Fruit fly (Drosophila melanogaster) whole organism, embryonic: ENCODE results near the gene Mfe2.

Experiments
- Asciz ChIP-seq: fragments of 200-800 bp; sonication (Bioruptor generic); optimal IDR thresholded peaks from 2 replicates; lab custom pipeline; 2017; ENCODE audit warnings: missing biosample characterization, mild to moderate bottlenecking, missing genetic modification characterization, missing genetic modification reagents
- Bgb ChIP-seq: fragments of 200-800 bp; sonication (Bioruptor generic); IDR thresholded peaks from 2 replicates; pipeline ENCODE4 v1.3.6; 2022; ENCODE audit warnings: missing biosample characterization, missing genetic modification characterization; ENCODE audit not compliant: partially characterized antibody
- CG10543 ChIP-seq: fragments of 200-800 bp; sonication (Bioruptor generic); optimal IDR thresholded peaks from 3 replicates; lab custom pipeline; 2017; ENCODE audit warnings: missing biosample characterization, mild to moderate bottlenecking, missing genetic modification characterization, moderate library complexity
- CG11456 ChIP-seq: fragments of 200-800 bp; sonication (Bioruptor generic); IDR thresholded peaks from 3 replicates; pipeline ENCODE4 v1.3.6; 2022; ENCODE audit warnings: missing biosample characterization, missing genetic modification characterization
- CG12104 ChIP-seq: fragments of 200-800 bp; sonication (Bioruptor generic); optimal IDR thresholded peaks from 3 replicates; lab custom pipeline; 2016; ENCODE audit warnings: missing biosample characterization, missing genetic modification characterization
- CG14050 ChIP-seq: fragments of 200-800 bp; sonication (Bioruptor generic); IDR thresholded peaks from 3 replicates; pipeline ENCODE4 v1.3.6; 2022; ENCODE audit warnings: missing biosample characterization, missing genetic modification characterization
- CG15601 ChIP-seq: fragments of 200-800 bp; sonication (Bioruptor generic); optimal IDR thresholded peaks from 3 replicates; lab custom pipeline; 2019; ENCODE audit warnings: missing biosample characterization, mild to moderate bottlenecking, missing genetic modification characterization, moderate library complexity
- CG3163 ChIP-seq: fragments of 200-800 bp; sonication (Bioruptor generic); optimal IDR thresholded peaks from 3 replicates; lab custom pipeline; 2016; ENCODE audit warnings: missing biosample characterization, missing genetic modification characterization
- CG32767 ChIP-seq: fragments of 200-800 bp; sonication (Bioruptor generic); IDR thresholded peaks from 2 replicates; pipeline ENCODE4 v1.3.6; 2022; ENCODE audit warnings: missing biosample characterization, missing genetic modification characterization
- CG34376 ChIP-seq: fragments of 200-800 bp; sonication (Bioruptor generic); optimal IDR thresholded peaks from 2 replicates; lab custom pipeline; 2018; ENCODE audit warnings: missing biosample characterization, mild to moderate bottlenecking, missing genetic modification characterization
- CG4328 ChIP-seq: fragments of 200-800 bp; sonication (Bioruptor generic); optimal IDR thresholded peaks from 3 replicates; lab custom pipeline; 2017; ENCODE audit warnings: missing biosample characterization, missing genetic modification reagents, missing genetic modification characterization
- CG5953 ChIP-seq: fragments of 200-800 bp; sonication (Bioruptor generic); IDR thresholded peaks from 2 replicates; pipeline ENCODE4 v1.3.6; 2022; ENCODE audit warnings: missing biosample characterization, missing genetic modification characterization
- CG6791 ChIP-seq: fragments of 200-800 bp; sonication (Bioruptor generic); IDR thresholded peaks from 3 replicates; pipeline ENCODE4 v1.3.6; 2022; ENCODE audit warnings: missing biosample characterization, missing genetic modification characterization; ENCODE audit not compliant: partially characterized antibody
- CG7745 ChIP-seq: fragments of 200-800 bp; sonication (Bioruptor generic); optimal IDR thresholded peaks from 2 replicates; lab custom pipeline; 2018; ENCODE audit warnings: missing biosample characterization, mild to moderate bottlenecking, missing genetic modification characterization, moderate library complexity
- CG9609 ChIP-seq: fragments of 200-800 bp; sonication (Bioruptor generic); optimal IDR thresholded peaks from 3 replicates; lab custom pipeline; 2016; ENCODE audit warnings: missing biosample characterization, missing genetic modification characterization
- CoRest ChIP-seq: fragments of 200-800 bp; sonication (Bioruptor generic); optimal IDR thresholded peaks from 3 replicates; lab custom pipeline; 2018; ENCODE audit warnings: missing biosample characterization, mild to moderate bottlenecking, missing genetic modification characterization, moderate library complexity
- Ets97D ChIP-seq: fragments of 200-800 bp; sonication (Bioruptor generic); optimal IDR thresholded peaks from 3 replicates; lab custom pipeline; 2016; ENCODE audit warnings: missing biosample characterization, missing genetic modification characterization
- Hey ChIP-seq: fragments of 200-800 bp; sonication (Bioruptor generic); optimal IDR thresholded peaks from 3 replicates; lab custom pipeline; 2018; ENCODE audit warnings: missing biosample characterization, mild to moderate bottlenecking, missing genetic modification characterization
- Hmr ChIP-seq: fragments of 200-800 bp; sonication (Bioruptor generic); optimal IDR thresholded peaks from 3 replicates; lab custom pipeline; 2017; ENCODE audit warnings: mild to moderate bottlenecking, missing biosample characterization, missing genetic modification reagents, missing genetic modification characterization
- Meics ChIP-seq: fragments of 200-800 bp; sonication (Bioruptor generic); optimal IDR thresholded peaks from 2 replicates; lab custom pipeline; 2017; ENCODE audit warnings: missing biosample characterization, mild to moderate bottlenecking, missing genetic modification characterization
- Pdp1 ChIP-seq, 2 experiments: fragments of 200-800 bp; sonication (Bioruptor generic); optimal IDR thresholded peaks; 3 replicates each; lab custom pipeline; 2016; ENCODE audit warnings: missing biosample characterization in 2 of 2, missing genetic modification characterization in 2 of 2, mild to moderate bottlenecking in 1 of 2, moderate library complexity in 1 of 2
- Ravus ChIP-seq: fragments of 200-800 bp; sonication (Bioruptor generic); IDR thresholded peaks from 2 replicates; pipeline ENCODE4 v1.3.6; 2022; ENCODE audit warnings: missing biosample characterization, missing genetic modification characterization
- Vsx1 ChIP-seq: fragments of 200-800 bp; sonication (Bioruptor generic); optimal IDR thresholded peaks from 2 replicates; lab custom pipeline; 2017; ENCODE audit warnings: missing biosample characterization, mild to moderate bottlenecking, missing genetic modification characterization, missing genetic modification reagents
- ash1 ChIP-seq: fragments of 200-800 bp; sonication (Bioruptor generic); optimal IDR thresholded peaks from 2 replicates; lab custom pipeline; 2018; ENCODE audit warnings: missing biosample characterization, mild to moderate bottlenecking, missing genetic modification characterization
- bcd ChIP-seq: fragments of 200-800 bp; sonication (Bioruptor generic); optimal IDR thresholded peaks from 2 replicates; lab custom pipeline; 2017; ENCODE audit warnings: missing biosample characterization, mild to moderate bottlenecking, missing genetic modification characterization
- br ChIP-seq: fragments of >200 bp; optimal IDR thresholded peaks from 2 replicates; lab custom pipeline; 2017
- chinmo ChIP-seq: fragments of 200-800 bp; sonication (Bioruptor generic); IDR thresholded peaks from 4 replicates; pipeline ENCODE4 v1.3.6; 2022; ENCODE audit warnings: missing biosample characterization, missing genetic modification characterization; ENCODE audit not compliant: partially characterized antibody
- corto ChIP-seq: fragments of 200-800 bp; sonication (Bioruptor generic); optimal IDR thresholded peaks from 2 replicates; lab custom pipeline; 2016; ENCODE audit warnings: missing biosample characterization, mild to moderate bottlenecking, missing genetic modification characterization, moderate library complexity
- crol ChIP-seq: fragments of 200-800 bp; sonication (Bioruptor generic); IDR thresholded peaks from 2 replicates; pipeline ENCODE4 v1.3.6; 2022; ENCODE audit warnings: missing biosample characterization, missing genetic modification characterization
- cwo ChIP-seq: fragments of 200-800 bp; sonication (Bioruptor generic); optimal IDR thresholded peaks from 3 replicates; lab custom pipeline; 2017; ENCODE audit warnings: missing biosample characterization, missing genetic modification characterization, mild to moderate bottlenecking, moderate library complexity, missing genetic modification reagents
- esg ChIP-seq: fragments of 200-800 bp; sonication (Bioruptor generic); conservative IDR thresholded peaks from 2 replicates; pipeline ENCODE4 v1.3.6; 2022; ENCODE audit warnings: missing biosample characterization, missing genetic modification characterization
- eve ChIP-seq, 2 experiments: fragments of >200 bp; optimal IDR thresholded peaks; 2 replicates each; lab custom pipeline; 2017; ENCODE audit warnings: missing biosample characterization in 2 of 2, missing genetic modification characterization in 2 of 2
- exex ChIP-seq: fragments of 200-800 bp; sonication (Bioruptor generic); optimal IDR thresholded peaks from 4 replicates; lab custom pipeline; 2018; ENCODE audit warnings: missing biosample characterization, mild to moderate bottlenecking, missing genetic modification characterization, moderate library complexity
- gem ChIP-seq: fragments of 200-800 bp; sonication (Bioruptor generic); optimal IDR thresholded peaks from 2 replicates; lab custom pipeline; 2019; ENCODE audit warnings: missing biosample characterization, mild to moderate bottlenecking, missing genetic modification characterization, moderate library complexity
- her ChIP-seq: fragments of 200-800 bp; sonication (Bioruptor generic); optimal IDR thresholded peaks from 2 replicates; lab custom pipeline; 2016; ENCODE audit warnings: missing biosample characterization, missing genetic modification characterization
- knrl ChIP-seq: fragments of 200-800 bp; sonication (Bioruptor generic); IDR thresholded peaks from 3 replicates; pipeline ENCODE4 v1.3.6; 2022; ENCODE audit warnings: missing biosample characterization, missing genetic modification characterization; ENCODE audit not compliant: partially characterized antibody
- lab ChIP-seq: fragments of 200-800 bp; sonication (Bioruptor generic); optimal IDR thresholded peaks from 3 replicates; lab custom pipeline; 2017; ENCODE audit warnings: missing biosample characterization, missing genetic modification characterization, mild to moderate bottlenecking, moderate library complexity, missing genetic modification reagents
- mirr ChIP-seq: fragments of 200-800 bp; sonication (Bioruptor generic); optimal IDR thresholded peaks from 3 replicates; lab custom pipeline; 2018; ENCODE audit warnings: missing biosample characterization, mild to moderate bottlenecking, missing genetic modification characterization
- oc ChIP-seq: fragments of 200-800 bp; sonication (Bioruptor generic); optimal IDR thresholded peaks from 2 replicates; lab custom pipeline; 2018; ENCODE audit warnings: missing biosample characterization, mild to moderate bottlenecking, missing genetic modification characterization, moderate library complexity
- odd ChIP-seq: fragments of 200-800 bp; sonication (Bioruptor generic); optimal IDR thresholded peaks from 2 replicates; lab custom pipeline; 2017; ENCODE audit warnings: missing biosample characterization, mild to moderate bottlenecking, missing genetic modification characterization
- otp ChIP-seq: fragments of 200-800 bp; sonication (Bioruptor generic); IDR thresholded peaks from 3 replicates; pipeline ENCODE4, ENCODE4 v1.3.6; 2022; ENCODE audit warnings: missing biosample characterization, missing genetic modification characterization
- pfk ChIP-seq: fragments of 200-800 bp; sonication (Bioruptor generic); optimal IDR thresholded peaks from 2 replicates; lab custom pipeline; 2018; ENCODE audit warnings: missing biosample characterization, mild to moderate bottlenecking, missing genetic modification characterization, moderate library complexity
- pzg ChIP-seq: fragments of 200-800 bp; sonication (Bioruptor generic); optimal IDR thresholded peaks from 3 replicates; lab custom pipeline; 2018; ENCODE audit warnings: missing biosample characterization, mild to moderate bottlenecking, missing genetic modification characterization, moderate library complexity
- rib ChIP-seq: fragments of 200-800 bp; sonication (Bioruptor generic); IDR thresholded peaks from 2 replicates; pipeline ENCODE4 v1.3.6; 2022; ENCODE audit warnings: missing biosample characterization, missing genetic modification characterization
- sqz ChIP-seq: fragments of 200-800 bp; sonication (Bioruptor generic); optimal IDR thresholded peaks from 3 replicates; lab custom pipeline; 2018; ENCODE audit warnings: missing biosample characterization, mild to moderate bottlenecking, missing genetic modification characterization
- trh ChIP-seq: fragments of 200-800 bp; sonication (Bioruptor generic); optimal IDR thresholded peaks from 2 replicates; lab custom pipeline; 2016; ENCODE audit warnings: missing biosample characterization, missing genetic modification characterization
- vvl ChIP-seq: fragments of 200-800 bp; sonication (Bioruptor generic); IDR thresholded peaks from 2 replicates; pipeline ENCODE4 v1.3.6; 2022; ENCODE audit warnings: missing biosample characterization, missing genetic modification characterization
- yki ChIP-seq: fragments of >200 bp; optimal IDR thresholded peaks from 3 replicates; lab custom pipeline; 2018

Gene Mfe2

DNA sequence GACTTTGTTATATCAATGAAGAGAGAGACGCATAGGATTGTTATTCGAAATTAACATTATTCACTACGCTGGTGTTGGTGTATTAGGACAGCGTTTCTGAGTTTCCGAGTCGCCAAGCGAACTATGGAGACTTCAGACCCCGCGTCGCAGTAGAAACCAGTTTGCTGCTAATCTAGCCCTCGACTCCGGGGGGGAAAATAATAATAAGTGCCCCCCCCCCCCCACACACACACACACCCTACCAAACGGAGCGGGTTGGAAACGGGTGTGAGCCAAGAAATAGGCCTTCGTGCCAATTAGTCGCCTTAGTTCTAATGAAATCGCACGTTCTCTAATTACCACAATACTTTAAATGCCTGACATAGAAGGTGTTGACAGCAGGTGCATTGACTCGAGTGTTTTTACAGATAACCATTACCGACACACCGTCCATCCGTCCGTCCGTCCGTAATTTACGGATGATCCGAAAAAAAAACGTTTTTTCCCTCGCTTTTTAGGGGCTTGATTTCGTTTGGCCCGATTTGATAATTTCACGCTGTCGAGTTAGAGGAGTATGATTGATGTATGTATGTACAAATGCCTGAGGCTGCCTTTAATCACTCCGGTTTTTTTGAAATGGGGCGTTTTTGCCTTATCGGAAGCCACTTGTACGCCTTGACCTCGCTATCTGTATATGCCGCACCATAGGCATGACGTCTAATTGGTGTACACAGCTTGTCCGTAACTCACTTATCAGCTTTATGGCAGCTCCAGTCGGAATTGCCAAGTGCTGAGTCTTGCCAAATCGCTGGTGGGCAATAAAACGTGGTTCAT lies 11.2 kb downstream of the Mfe2 start:
- TF ChIP-seq ash1 (GFP tag; lab: Kevin White, UChicago) (no peak), chinmo (0 out of 4 replicates have a peak, but pooled peaks have one; percentile 53), her (no peak), CG3163 (GFP tag; lab: Kevin White, UChicago) (no peak), yki (lab: Kevin White, UChicago) (no peak), corto (no peak), odd (GFP tag; lab: Kevin White, UChicago) (no peak), CG5953 (GFP tag; lab: Robert Waterston, UW) (no peak), CG11456 (GFP tag; lab: Robert Waterston, UW) (no peak), CG32767 (GFP tag; lab: Robert Waterston, UW) (peak; percentile 56; the same call in 1 of the 2 replicates), gem (tag; lab: Kevin White, UChicago) (peak; percentile 44), Asciz (GFP tag; lab: Kevin White, UChicago) (no peak), esg (GFP tag; lab: Robert Waterston, UW) (no peak), Ets97D (GFP tag; lab: Kevin White, UChicago) (no peak), exex (tag; lab: Kevin White, UChicago) (peak; percentile 88), CG7745 (peak; percentile 17), CG6791 (GFP tag; lab: Robert Waterston, UW) (no peak), CG9609 (no peak), Pdp1 (GFP tag; optimal IDR thresholded peaks at IDR 0.05; lab: Kevin White, UChicago) (peak in 1 of 2 experiments; percentile 22), Hey (tag; lab: Kevin White, UChicago) (peak; percentile 62), trh (GFP tag; lab: Kevin White, UChicago) (no peak), vvl (GFP tag; lab: Robert Waterston, UW) (0 out of 2 replicates have a peak, but pooled peaks have one; percentile 34), lab (GFP tag; lab: Kevin White, UChicago) (peak; percentile 47), oc (tag; lab: Kevin White, UChicago) (peak; percentile 24), CG15601 (tag; lab: Kevin White, UChicago) (no peak), bcd (GFP tag; lab: Kevin White, UChicago) (peak; percentile 11), Meics (GFP tag; lab: Kevin White, UChicago) (peak; percentile 7), knrl (GFP tag; lab: Robert Waterston, UW) (no peak), eve (GFP tag; optimal IDR thresholded peaks at IDR 0.05; lab: Kevin White, UChicago) (peak in 1 of 2 experiments; percentile 30), crol (peak; percentile 93), CoRest (tag; lab: Kevin White, UChicago) (no peak), CG10543 (peak; percentile 72), Hmr (GFP tag; lab: Kevin White, UChicago) (peak; percentile 15), br (lab: Kevin White, UChicago) (no peak), CG4328 (GFP tag; lab: Kevin White, UChicago) (peak; percentile 11), mirr (GFP tag; lab: Kevin White, UChicago) (peak; percentile 83), Ravus (no peak), pzg (GFP tag; lab: Kevin White, UChicago) (no peak), Vsx1 (GFP tag; lab: Kevin White, UChicago) (peak; percentile 27), cwo (GFP tag; lab: Kevin White, UChicago) (peak; percentile 43), Bgb (GFP tag; lab: Robert Waterston, UW) (peak; percentile 26; the same call in 1 of the 2 replicates), otp (no peak), rib (peak; percentile 63), pfk (no peak), CG34376 (GFP tag; lab: Kevin White, UChicago) (peak; percentile 97), sqz (peak; percentile 73), CG14050 (GFP tag; lab: Robert Waterston, UW) (no peak), CG12104 (GFP tag; lab: Kevin White, UChicago) (no peak)
